Worm (Caenorhabditis elegans) whole organism, L4 larva: ENCODE measurements around the gene dhs-20.

ENCODE experiments used
- F37D6.2 ChIP-seq: sonication (generic microtip); optimal IDR thresholded peaks from 2 replicates; lab custom pipeline; 2016; ENCODE audit warnings: mild to moderate bottlenecking, missing genetic modification characterization, missing compliant biosample characterization
- F49E8.2 ChIP-seq: sonication (generic microtip); optimal IDR thresholded peaks from 2 replicates; lab custom pipeline; 2016; ENCODE audit warnings: missing compliant biosample characterization, mild to moderate bottlenecking, missing genetic modification characterization, borderline replicate concordance
- R02D3.7 ChIP-seq: fragments of 150-350 bp; sonication (generic microtip); optimal IDR thresholded peaks from 3 replicates; lab custom pipeline; 2014; ENCODE audit warnings: missing biosample characterization, missing genetic modification characterization
- T20F7.1 ChIP-seq: fragments of 200-800 bp; sonication (Bioruptor generic); optimal IDR thresholded peaks from 2 replicates; lab custom pipeline; 2018; ENCODE audit warnings: mild to moderate bottlenecking, missing genetic modification characterization, missing compliant biosample characterization
- T26A8.4 ChIP-seq: fragments of 200-800 bp; sonication (Bioruptor generic); IDR thresholded peaks from 2 replicates; pipeline ENCODE4 v1.3.6; 2022; ENCODE audit warnings: missing genetic modification characterization, missing compliant biosample characterization
- Y48G9A.11 ChIP-seq: fragments of 200-800 bp; sonication (Bioruptor generic); IDR thresholded peaks from 2 replicates; pipeline ENCODE4 v1.3.6; 2022; ENCODE audit warnings: missing genetic modification reagents, missing genetic modification characterization, missing compliant biosample characterization
- arid-1 ChIP-seq: fragments of 200-800 bp; sonication (Bioruptor generic); conservative IDR thresholded peaks from 2 replicates; pipeline ENCODE4 v1.3.6; 2022; ENCODE audit warnings: missing genetic modification reagents, missing genetic modification characterization, missing compliant biosample characterization
- attf-4 ChIP-seq: sonication (generic microtip); optimal IDR thresholded peaks from 3 replicates; lab custom pipeline; 2017; ENCODE audit warnings: missing biosample characterization, missing genetic modification characterization
- ceh-20 ChIP-seq: fragments of 200-800 bp; sonication (Bioruptor generic); IDR thresholded peaks from 2 replicates; pipeline ENCODE4 v1.3.6; 2022; ENCODE audit warnings: missing genetic modification reagents, missing genetic modification characterization, missing compliant biosample characterization
- ceh-44 ChIP-seq: fragments of 200-800 bp; sonication (Bioruptor generic); IDR thresholded peaks from 2 replicates; pipeline ENCODE4 v1.3.6; 2022; ENCODE audit warnings: missing genetic modification reagents, missing genetic modification characterization, missing compliant biosample characterization
- ctbp-1 ChIP-seq: fragments of 200-800 bp; sonication (Bioruptor generic); IDR thresholded peaks from 2 replicates; pipeline ENCODE4 v1.3.6; 2022; ENCODE audit warnings: missing genetic modification reagents, missing genetic modification characterization, missing compliant biosample characterization
- daf-12 ChIP-seq: fragments of 150-350 bp; optimal IDR thresholded peaks from 2 replicates; lab custom pipeline; 2014; ENCODE audit warnings: missing biosample characterization, missing genetic modification reagents, missing genetic modification characterization
- daf-16 ChIP-seq, 3 experiments: sonication (generic microtip); optimal IDR thresholded peaks; 2 replicates each; lab custom pipeline; 2016 to 2017; ENCODE audit warnings: missing genetic modification characterization in 3 of 3, missing genetic modification reagents in 3 of 3, mild to moderate bottlenecking in 2 of 3, missing compliant biosample characterization in 2 of 3, missing biosample characterization in 1 of 3, moderate library complexity in 1 of 3
- daf-8 ChIP-seq: fragments of 200-800 bp; sonication (Bioruptor generic); IDR thresholded peaks from 2 replicates; pipeline ENCODE4 v1.3.6; 2022; ENCODE audit warnings: missing genetic modification characterization, missing compliant biosample characterization
- dmd-6 ChIP-seq: fragments of 200-800 bp; sonication (Bioruptor generic); IDR thresholded peaks from 2 replicates; pipeline ENCODE4 v1.3.6; 2022; ENCODE audit warnings: missing genetic modification reagents, missing genetic modification characterization, missing compliant biosample characterization
- dmd-8 ChIP-seq: fragments of 200-800 bp; sonication (Bioruptor generic); IDR thresholded peaks from 2 replicates; pipeline ENCODE4 v1.3.6; 2022; ENCODE audit warnings: missing genetic modification characterization, missing compliant biosample characterization
- dmd-9 ChIP-seq: fragments of 200-800 bp; sonication (Bioruptor generic); IDR thresholded peaks from 2 replicates; pipeline ENCODE4 v1.3.6; 2022; ENCODE audit warnings: missing genetic modification reagents, missing genetic modification characterization, missing compliant biosample characterization
- dpl-1 ChIP-seq: fragments of 150-350 bp; optimal IDR thresholded peaks from 2 replicates; lab custom pipeline; 2014; ENCODE audit warnings: missing biosample characterization, missing genetic modification reagents, missing genetic modification characterization
- duxl-1 ChIP-seq: sonication (generic microtip); optimal IDR thresholded peaks from 2 replicates; lab custom pipeline; 2016; ENCODE audit warnings: mild to moderate bottlenecking, missing genetic modification characterization, moderate library complexity, missing compliant biosample characterization; ENCODE audit not compliant: poor library complexity
- egl-27 ChIP-seq: sonication (generic microtip); optimal IDR thresholded peaks from 3 replicates; lab custom pipeline; 2017; ENCODE audit warnings: missing biosample characterization, missing genetic modification reagents, missing genetic modification characterization
- gei-8 ChIP-seq: fragments of 200-800 bp; sonication (Bioruptor generic); optimal IDR thresholded peaks from 2 replicates; lab custom pipeline; 2018; ENCODE audit warnings: mild to moderate bottlenecking, missing genetic modification characterization, missing compliant biosample characterization
- hlh-11 ChIP-seq: fragments of 200-800 bp; sonication (Bioruptor generic); optimal IDR thresholded peaks from 2 replicates; lab custom pipeline; 2018; ENCODE audit warnings: mild to moderate bottlenecking, missing genetic modification characterization, missing compliant biosample characterization
- lim-7 ChIP-seq: fragments of 200-800 bp; sonication (Bioruptor generic); IDR thresholded peaks from 2 replicates; pipeline ENCODE4 v1.3.6; 2022; ENCODE audit warnings: missing genetic modification characterization, missing compliant biosample characterization
- lin-15B ChIP-seq: fragments of 150-350 bp; sonication (generic microtip); optimal IDR thresholded peaks from 3 replicates; lab custom pipeline; 2014; ENCODE audit warnings: missing biosample characterization, missing genetic modification characterization
- lin-29 ChIP-seq: fragments of 200-800 bp; sonication (Bioruptor generic); IDR thresholded peaks from 2 replicates; pipeline ENCODE4 v1.3.6; 2022; ENCODE audit warnings: missing genetic modification reagents, missing genetic modification characterization, missing compliant biosample characterization
- lsy-2 ChIP-seq, 2 experiments: fragments of 150-350 bp in 1 of 2; sonication (generic microtip) in 1 of 2; optimal IDR thresholded peaks; 2 replicates each; lab custom pipeline; 2014 to 2017; ENCODE audit warnings: missing biosample characterization in 2 of 2, missing genetic modification characterization in 2 of 2
- madf-5 ChIP-seq, 2 experiments: fragments of 200-800 bp; sonication (Bioruptor generic); IDR thresholded peaks; 2 replicates each; pipeline ENCODE4 v1.3.6; 2022; ENCODE audit warnings: missing compliant biosample characterization in 2 of 2, missing genetic modification characterization in 2 of 2
- madf-9 ChIP-seq: fragments of 200-800 bp; sonication (Bioruptor generic); conservative IDR thresholded peaks from 2 replicates; pipeline ENCODE4 v1.3.6; 2022; ENCODE audit warnings: missing genetic modification reagents, missing genetic modification characterization, missing compliant biosample characterization
- mdl-1 ChIP-seq, 2 experiments: fragments of 150-350 bp in 1 of 2; sonication (generic microtip) in 1 of 2; optimal IDR thresholded peaks; 2 replicates each; lab custom pipeline; 2014 to 2017; ENCODE audit warnings: missing biosample characterization in 2 of 2, missing genetic modification characterization in 2 of 2
- mep-1 ChIP-seq: fragments of 150-350 bp; sonication (generic microtip); optimal IDR thresholded peaks from 3 replicates; lab custom pipeline; 2014; ENCODE audit warnings: missing biosample characterization, missing genetic modification characterization
- mes-2 ChIP-seq: sonication (generic microtip); optimal IDR thresholded peaks from 2 replicates; lab custom pipeline; 2016; ENCODE audit warnings: missing genotype, mild to moderate bottlenecking, missing genetic modification characterization, missing compliant biosample characterization; ENCODE audit not compliant: poor library complexity, severe bottlenecking
- mxl-3 ChIP-seq: fragments of 200-800 bp; sonication (Bioruptor generic); optimal IDR thresholded peaks from 2 replicates; lab custom pipeline; 2018; ENCODE audit warnings: mild to moderate bottlenecking, missing genetic modification characterization, missing compliant biosample characterization
- nhr-10 ChIP-seq: fragments of 150-350 bp; optimal IDR thresholded peaks from 2 replicates; lab custom pipeline; 2014; ENCODE audit warnings: missing biosample characterization, missing genetic modification characterization
- nhr-11 ChIP-seq: fragments of 150-350 bp; optimal IDR thresholded peaks from 2 replicates; lab custom pipeline; 2014; ENCODE audit warnings: missing biosample characterization, missing genetic modification characterization
- nhr-41 ChIP-seq: fragments of 200-800 bp; sonication (Bioruptor generic); IDR thresholded peaks from 2 replicates; pipeline ENCODE4 v1.3.6; 2022; ENCODE audit warnings: missing genetic modification reagents, missing genetic modification characterization, missing compliant biosample characterization
- nhr-42 ChIP-seq: fragments of 200-800 bp; sonication (Bioruptor generic); IDR thresholded peaks from 2 replicates; pipeline ENCODE4 v1.3.6; 2022; ENCODE audit warnings: missing genetic modification characterization, missing compliant biosample characterization
- nhr-48 ChIP-seq: sonication (generic microtip); optimal IDR thresholded peaks from 2 replicates; lab custom pipeline; 2016; ENCODE audit warnings: mild to moderate bottlenecking, missing genetic modification characterization, missing compliant biosample characterization
- nhr-77 ChIP-seq: fragments of 150-350 bp; optimal IDR thresholded peaks from 2 replicates; lab custom pipeline; 2014; ENCODE audit warnings: missing biosample characterization, missing genetic modification characterization
- php-3 ChIP-seq: fragments of 200-800 bp; sonication (Bioruptor generic); IDR thresholded peaks from 2 replicates; pipeline ENCODE4 v1.3.6; 2022; ENCODE audit warnings: missing genetic modification reagents, missing genetic modification characterization, missing compliant biosample characterization
- pqm-1 ChIP-seq: sonication (generic microtip); optimal IDR thresholded peaks from 2 replicates; lab custom pipeline; 2017; ENCODE audit warnings: missing biosample characterization, missing genetic modification characterization
- saeg-2 ChIP-seq: fragments of 200-800 bp; sonication (Bioruptor generic); IDR thresholded peaks from 2 replicates; pipeline ENCODE4 v1.3.6; 2022; ENCODE audit warnings: missing genetic modification reagents, missing genetic modification characterization, missing compliant biosample characterization
- sdz-12 ChIP-seq: fragments of 200-800 bp; sonication (Bioruptor generic); optimal IDR thresholded peaks from 2 replicates; lab custom pipeline; 2018; ENCODE audit warnings: mild to moderate bottlenecking, missing genetic modification characterization, missing compliant biosample characterization
- snpc-4 ChIP-seq: fragments of 150-350 bp; optimal IDR thresholded peaks from 2 replicates; lab custom pipeline; 2014; ENCODE audit warnings: missing biosample characterization, missing genetic modification characterization
- spr-1 ChIP-seq: sonication (generic microtip); optimal IDR thresholded peaks from 2 replicates; lab custom pipeline; 2016; ENCODE audit warnings: mild to moderate bottlenecking, missing genetic modification characterization, missing compliant biosample characterization
- tag-97 ChIP-seq: fragments of 200-800 bp; sonication (Bioruptor generic); IDR thresholded peaks from 2 replicates; pipeline ENCODE4 v1.3.6; 2022; ENCODE audit warnings: missing genetic modification characterization, missing compliant biosample characterization
- unc-130 ChIP-seq: sonication (generic microtip); optimal IDR thresholded peaks from 2 replicates; lab custom pipeline; 2016; ENCODE audit warnings: missing genetic modification reagents, missing genetic modification characterization, missing compliant biosample characterization
- zfp-2 ChIP-seq: sonication (generic microtip); optimal IDR thresholded peaks from 2 replicates; lab custom pipeline; 2016; ENCODE audit warnings: mild to moderate bottlenecking, missing genetic modification characterization, missing compliant biosample characterization
- zfp-3 ChIP-seq: fragments of 200-800 bp; sonication (Bioruptor generic); conservative IDR thresholded peaks from 2 replicates; pipeline ENCODE4 v1.3.6; 2022; ENCODE audit warnings: missing genetic modification reagents, missing genetic modification characterization, missing compliant biosample characterization
- zip-11 ChIP-seq: fragments of 200-800 bp; sonication (Bioruptor generic); IDR thresholded peaks from 2 replicates; pipeline ENCODE4 v1.3.6; 2022; ENCODE audit warnings: missing genetic modification characterization, missing compliant biosample characterization
- ztf-7 ChIP-seq: fragments of 150-350 bp; optimal IDR thresholded peaks from 2 replicates; lab custom pipeline; 2014; ENCODE audit warnings: missing biosample characterization, missing genetic modification characterization

Gene dhs-20

ce11 chrV:11629222-11630026 lies 25.1 kb upstream of the dhs-20 start, which contains the start of gene F35B12.10 (continued):
- TF ChIP-seq lsy-2 (tag; optimal IDR thresholded peaks at IDR 0.05; lab: Kevin White, UChicago) (no peak), php-3 (peak; percentile 45; the same call in 1 of the 2 replicates), nhr-11 (tag; lab: Kevin White, UChicago) (no peak), ctbp-1 (GFP tag; lab: Robert Waterston, UW) (0 out of 2 replicates have a peak, but pooled peaks have one; percentile 18), dmd-9 (GFP tag; lab: Robert Waterston, UW) (no peak), lin-15B (tag; lab: Kevin White, UChicago) (no peak), T26A8.4 (GFP tag; lab: Robert Waterston, UW) (no peak), duxl-1 (tag; lab: Kevin White, UChicago) (no peak), nhr-41 (no peak), daf-12 (tag; lab: Kevin White, UChicago) (no peak), lim-7 (no peak), daf-16 (GFP tag; optimal IDR thresholded peaks at IDR 0.05; lab: Kevin White, UChicago) (peak in 1 of 2 experiments; percentile 2), daf-16 (tag; optimal IDR thresholded peaks at IDR 0.05; lab: Kevin White, UChicago) (peak; percentile 62), ceh-20 (no peak), dpl-1 (no peak), zip-11 (GFP tag; lab: Robert Waterston, UW) (no peak), dmd-6 (GFP tag; lab: Robert Waterston, UW) (peak; percentile 82), dmd-8 (no peak), F49E8.2 (no peak), mes-2 (tag; lab: Kevin White, UChicago) (no peak), madf-9 (no peak), mxl-3 (GFP tag; lab: Kevin White, UChicago) (peak; percentile 55), spr-1 (no peak), zfp-2 (tag; lab: Kevin White, UChicago) (no peak), lin-29 (GFP tag; lab: Robert Waterston, UW) (no peak), gei-8 (GFP tag; lab: Kevin White, UChicago) (no peak), Y48G9A.11 (GFP tag; lab: Robert Waterston, UW) (no peak), daf-8 (no peak), tag-97 (no peak), nhr-48 (peak; percentile 27), sdz-12 (GFP tag; lab: Kevin White, UChicago) (no peak), egl-27 (tag; lab: Kevin White, UChicago) (no peak), T20F7.1 (no peak), pqm-1 (peak; percentile 59), zfp-3 (GFP tag; lab: Robert Waterston, UW) (no peak), nhr-42 (GFP tag; lab: Robert Waterston, UW) (no peak), unc-130 (GFP tag; lab: Kevin White, UChicago) (no peak), madf-5 (GFP tag; IDR thresholded peaks at IDR 0.05; lab: Robert Waterston, UW) (no peak), hlh-11 (tag; lab: Kevin White, UChicago) (peak; percentile 83), F37D6.2 (tag; lab: Kevin White, UChicago) (no peak), ztf-7 (tag; lab: Kevin White, UChicago) (no peak), mep-1 (tag; lab: Kevin White, UChicago) (peak; percentile 24), snpc-4 (no peak), nhr-10 (tag; lab: Kevin White, UChicago) (no peak), nhr-77 (tag; lab: Kevin White, UChicago) (peak; percentile 34), mdl-1 (tag; optimal IDR thresholded peaks at IDR 0.05; lab: Kevin White, UChicago) (no peak), arid-1 (GFP tag; lab: Robert Waterston, UW) (no peak), saeg-2 (GFP tag; lab: Robert Waterston, UW) (no peak), R02D3.7 (tag; lab: Kevin White, UChicago) (no peak), ceh-44 (GFP tag; lab: Robert Waterston, UW) (no peak), attf-4 (tag; lab: Kevin White, UChicago) (no peak)
